Fruit fly (Drosophila melanogaster): ENCODE results near the gene PDZ-GEF.

DNA sequence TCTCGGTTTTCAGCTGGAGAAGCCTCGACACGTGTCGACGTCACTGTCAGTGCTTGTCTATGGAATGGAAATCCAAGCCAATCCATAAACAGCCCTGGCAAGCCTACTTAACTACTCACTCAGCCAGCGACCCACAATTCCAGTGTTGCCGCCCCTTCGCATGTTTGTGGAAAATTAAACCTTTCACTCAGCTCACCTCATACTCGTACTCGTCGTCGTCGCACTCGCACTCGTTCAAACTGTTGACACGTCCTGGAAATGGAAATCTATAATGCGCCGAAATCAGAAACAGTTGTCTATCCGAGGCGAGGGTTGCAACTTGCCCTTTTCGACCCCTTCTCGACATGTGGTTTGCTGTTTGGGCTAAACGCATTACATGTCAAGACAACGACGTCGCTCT lies 4.5 kb upstream of the PDZ-GEF start:
- no peak for TF ChIP-seq dpn (GFP tag; optimal IDR thresholded peaks at IDR 0.05)
- peak; percentile 72 for TF ChIP-seq z (GFP tag; IDR thresholded peaks at IDR 0.05)
- TF ChIP-seq chm (GFP tag; IDR thresholded peaks at IDR 0.05), result no peak
- no peak for TF ChIP-seq Awh (GFP tag; IDR thresholded peaks at IDR 0.05)
- TF ChIP-seq CG33557 (GFP tag; optimal IDR thresholded peaks at IDR 0.05), result no peak
- no peak for TF ChIP-seq wdn (GFP tag; IDR thresholded peaks at IDR 0.05)
- no peak for TF ChIP-seq dmrt11E (tag; optimal IDR thresholded peaks at IDR 0.05)
- TF ChIP-seq CG12219 (GFP tag; optimal IDR thresholded peaks at IDR 0.05), result no peak
- no peak for TF ChIP-seq seq (GFP tag; IDR thresholded peaks at IDR 0.05)
- no peak for TF ChIP-seq CG2120 (GFP tag; optimal IDR thresholded peaks at IDR 0.05)

Data from whole organism, embryonic.